Worm (Caenorhabditis elegans) whole organism, mixed stage, embryonic: ENCODE measurements around the gene C52B11.5.

Source experiments
- bed-3 ChIP-seq: fragments of 200-800 bp; sonication (Bioruptor generic); optimal IDR thresholded peaks from 3 replicates; lab custom pipeline; 2018; ENCODE audit warnings: mild to moderate bottlenecking, missing genetic modification characterization, moderate library complexity, missing compliant biosample characterization
- blmp-1 ChIP-seq: fragments of 150-350 bp; optimal IDR thresholded peaks from 2 replicates; lab custom pipeline; 2014; ENCODE audit warnings: missing biosample characterization, missing genetic modification characterization
- elt-1 ChIP-seq: sonication (generic microtip); optimal IDR thresholded peaks from 2 replicates; lab custom pipeline; 2017; ENCODE audit warnings: missing genetic modification characterization, mild to moderate bottlenecking, missing compliant biosample characterization, antibody characterized with exemption, moderate library complexity, borderline replicate concordance; ENCODE audit not compliant: insufficient read depth
- lin-13 ChIP-seq: fragments of 150-350 bp; optimal IDR thresholded peaks from 2 replicates; lab custom pipeline; 2014; ENCODE audit warnings: missing biosample characterization, missing genetic modification characterization
- lsy-2 ChIP-seq: fragments of 150-350 bp; optimal IDR thresholded peaks from 2 replicates; lab custom pipeline; 2014; ENCODE audit warnings: missing biosample characterization, missing genetic modification characterization
- mab-5 ChIP-seq: fragments of 150-350 bp; optimal IDR thresholded peaks from 2 replicates; lab custom pipeline; 2014; ENCODE audit warnings: missing biosample characterization, missing genetic modification characterization
- mep-1 ChIP-seq: fragments of 150-350 bp; optimal IDR thresholded peaks from 2 replicates; lab custom pipeline; 2017; ENCODE audit warnings: missing biosample characterization, missing genetic modification reagents, missing genetic modification characterization, inconsistent platforms
- mls-2 ChIP-seq: sonication (generic microtip); optimal IDR thresholded peaks from 2 replicates; lab custom pipeline; 2016; ENCODE audit warnings: mild to moderate bottlenecking, missing genetic modification characterization, moderate library complexity, missing compliant biosample characterization
- nhr-28 ChIP-seq: fragments of 150-350 bp; optimal IDR thresholded peaks from 2 replicates; lab custom pipeline; 2014; ENCODE audit warnings: missing biosample characterization, missing genetic modification characterization
- snpc-4 ChIP-seq: fragments of 150-350 bp; optimal IDR thresholded peaks from 2 replicates; lab custom pipeline; 2014; ENCODE audit warnings: missing biosample characterization, missing genetic modification characterization
- unc-39 ChIP-seq: fragments of 150-350 bp; optimal IDR thresholded peaks from 2 replicates; lab custom pipeline; 2014; ENCODE audit warnings: missing biosample characterization, missing genetic modification characterization
- unc-62 ChIP-seq: fragments of 150-350 bp; optimal IDR thresholded peaks from 2 replicates; lab custom pipeline; 2014; ENCODE audit warnings: missing biosample characterization, missing genetic modification reagents, missing genetic modification characterization
- ztf-11 ChIP-seq: fragments of 150-350 bp; optimal IDR thresholded peaks from 2 replicates; lab custom pipeline; 2014; ENCODE audit warnings: missing biosample characterization, missing genetic modification characterization

DNA sequence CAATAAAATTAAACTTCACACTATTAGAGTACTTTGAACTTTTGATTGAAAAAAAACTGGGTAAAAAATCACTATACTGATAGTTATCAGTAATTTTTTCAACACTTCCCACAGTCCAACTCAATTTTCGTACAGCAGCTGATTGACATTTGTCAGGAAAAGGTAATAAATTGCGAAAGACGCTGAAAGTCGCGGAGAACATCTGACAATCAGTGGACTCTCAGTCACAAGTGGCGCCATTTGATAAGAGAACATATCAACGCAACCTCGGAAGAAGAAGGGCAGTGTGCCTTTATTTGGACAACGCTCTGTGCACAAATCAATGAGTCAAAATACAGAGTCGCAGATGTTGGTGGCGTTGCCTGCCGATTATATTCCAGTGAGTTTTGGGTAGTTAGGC, at the start of gene C52B11.5:
- TF ChIP-seq bed-3 (no peak), mab-5 (tag; lab: Kevin White, UChicago) (no peak), unc-62 (GFP tag; lab: Kevin White, UChicago) (no peak), mep-1 (tag; lab: Kevin White, UChicago) (no peak), ztf-11 (tag; lab: Kevin White, UChicago) (no peak), elt-1 (tag; lab: Kevin White, UChicago) (no peak), unc-39 (tag; lab: Kevin White, UChicago) (no peak), snpc-4 (tag; lab: Kevin White, UChicago) (no peak), nhr-28 (tag; lab: Kevin White, UChicago) (no peak), mls-2 (tag; lab: Kevin White, UChicago) (no peak), lsy-2 (no peak), blmp-1 (tag; lab: Kevin White, UChicago) (no peak), lin-13 (tag; lab: Kevin White, UChicago) (no peak)
